Fruit fly (Drosophila melanogaster) Kc167 (cell line): Measurements from ENCODE around the gene Obp22a.

Experiments used
- Myc ChIP-seq: fragments of >200 bp; optimal IDR thresholded peaks from 2 replicates; lab custom pipeline; 2017; ENCODE audit warnings: missing external identifiers
- ttk ChIP-seq: sonication (Bioruptor generic); optimal IDR thresholded peaks from 2 replicates; lab custom pipeline; 2017; ENCODE audit warnings: missing external identifiers

DNA sequence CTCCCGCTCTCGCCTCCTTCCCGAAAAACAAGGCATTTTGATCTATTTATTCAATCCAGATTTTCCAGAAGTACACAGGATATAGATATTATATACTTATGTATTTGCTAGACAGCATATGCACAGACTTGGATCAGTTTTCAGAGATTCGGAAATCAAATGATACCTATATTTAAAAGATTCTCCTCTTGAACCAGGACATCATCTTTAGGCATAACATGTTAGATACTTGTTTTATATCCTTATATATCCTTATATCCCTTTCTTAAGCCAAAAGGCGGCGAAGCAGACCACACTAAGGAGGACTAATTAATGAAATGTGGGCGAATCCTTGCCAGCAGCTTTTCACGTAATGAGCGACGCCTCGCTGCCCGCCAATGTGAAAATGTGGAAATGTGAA lies 45.3 kb downstream of the Obp22a start, which contains the start of gene CG33673:
- no peak for TF ChIP-seq Myc (lab: Kevin White, UChicago)
- no peak for TF ChIP-seq ttk
